Fruit fly (Drosophila melanogaster) whole organism, embryonic: ENCODE results near the gene CG31141.

ENCODE experiments used
- BtbVII ChIP-seq: fragments of 200-800 bp; sonication (Bioruptor generic); optimal IDR thresholded peaks from 3 replicates; lab custom pipeline; 2017; ENCODE audit warnings: missing biosample characterization, mild to moderate bottlenecking, missing genetic modification characterization
- CG10147 ChIP-seq: fragments of 200-800 bp; sonication (Bioruptor generic); optimal IDR thresholded peaks from 2 replicates; lab custom pipeline; 2019; ENCODE audit warnings: missing biosample characterization, mild to moderate bottlenecking, missing genetic modification characterization, moderate library complexity
- CG10543 ChIP-seq: fragments of 200-800 bp; sonication (Bioruptor generic); optimal IDR thresholded peaks from 3 replicates; lab custom pipeline; 2017; ENCODE audit warnings: missing biosample characterization, mild to moderate bottlenecking, missing genetic modification characterization, moderate library complexity
- CG11085 ChIP-seq: fragments of 200-800 bp; sonication (Bioruptor generic); IDR thresholded peaks from 2 replicates; pipeline ENCODE4 v1.3.6; 2022; ENCODE audit warnings: missing biosample characterization, missing genetic modification characterization
- CG11695 ChIP-seq: fragments of 200-800 bp; sonication (Bioruptor generic); IDR thresholded peaks from 3 replicates; pipeline ENCODE4 v1.3.6; 2022; ENCODE audit warnings: missing biosample characterization, missing genetic modification characterization
- CG12219 ChIP-seq: fragments of 200-800 bp; sonication (Bioruptor generic); optimal IDR thresholded peaks from 3 replicates; lab custom pipeline; 2018; ENCODE audit warnings: missing biosample characterization, mild to moderate bottlenecking, missing genetic modification characterization
- CG12236 ChIP-seq: fragments of 200-800 bp; sonication (Bioruptor generic); optimal IDR thresholded peaks from 2 replicates; lab custom pipeline; 2016; ENCODE audit warnings: missing biosample characterization, missing genetic modification characterization
- CG12769 ChIP-seq: fragments of 200-800 bp; sonication (Bioruptor generic); optimal IDR thresholded peaks from 2 replicates; lab custom pipeline; 2019; ENCODE audit warnings: missing biosample characterization, mild to moderate bottlenecking, missing genetic modification characterization, moderate library complexity
- CG14050 ChIP-seq: fragments of 200-800 bp; sonication (Bioruptor generic); IDR thresholded peaks from 3 replicates; pipeline ENCODE4 v1.3.6; 2022; ENCODE audit warnings: missing biosample characterization, missing genetic modification characterization
- CG14441 ChIP-seq: fragments of 200-800 bp; sonication (Bioruptor generic); IDR thresholded peaks from 2 replicates; pipeline ENCODE4 v1.3.6; 2022; ENCODE audit warnings: missing biosample characterization, missing genetic modification characterization
- CG14860 ChIP-seq: fragments of 200-800 bp; sonication (Bioruptor generic); IDR thresholded peaks from 3 replicates; pipeline ENCODE4 v1.3.6; 2022; ENCODE audit warnings: missing biosample characterization, missing genetic modification characterization; ENCODE audit not compliant: partially characterized antibody
- CG15073 ChIP-seq: fragments of 200-800 bp; sonication (Bioruptor generic); optimal IDR thresholded peaks from 2 replicates; lab custom pipeline; 2016; ENCODE audit warnings: missing biosample characterization, missing genetic modification characterization
- CG1602 ChIP-seq: fragments of 200-800 bp; sonication (Bioruptor generic); optimal IDR thresholded peaks from 3 replicates; lab custom pipeline; 2016; ENCODE audit warnings: missing biosample characterization, missing genetic modification characterization
- CG16815 ChIP-seq: fragments of 200-800 bp; sonication (Bioruptor generic); optimal IDR thresholded peaks from 3 replicates; lab custom pipeline; 2017; ENCODE audit warnings: missing biosample characterization, mild to moderate bottlenecking, missing genetic modification characterization
- CG17802 ChIP-seq: fragments of 200-800 bp; sonication (Bioruptor generic); optimal IDR thresholded peaks from 2 replicates; lab custom pipeline; 2018; ENCODE audit warnings: missing biosample characterization, mild to moderate bottlenecking, missing genetic modification characterization, moderate library complexity
- CG2202 ChIP-seq: fragments of 200-800 bp; sonication (Bioruptor generic); optimal IDR thresholded peaks from 2 replicates; lab custom pipeline; 2018; ENCODE audit warnings: missing biosample characterization, mild to moderate bottlenecking, missing genetic modification characterization
- CG33557 ChIP-seq: fragments of 200-800 bp; sonication (Bioruptor generic); optimal IDR thresholded peaks from 2 replicates; lab custom pipeline; 2019; ENCODE audit warnings: missing biosample characterization, mild to moderate bottlenecking, missing genetic modification characterization, moderate library complexity
- CG3838 ChIP-seq: fragments of 200-800 bp; sonication (Bioruptor generic); optimal IDR thresholded peaks from 3 replicates; lab custom pipeline; 2016; ENCODE audit warnings: missing biosample characterization, missing genetic modification characterization
- CG4424 ChIP-seq: fragments of 200-800 bp; sonication (Bioruptor generic); optimal IDR thresholded peaks from 3 replicates; lab custom pipeline; 2016; ENCODE audit warnings: missing biosample characterization, missing genetic modification characterization
- CG4707 ChIP-seq: fragments of 200-800 bp; sonication (Bioruptor generic); optimal IDR thresholded peaks from 2 replicates; lab custom pipeline; 2018; ENCODE audit warnings: missing biosample characterization, mild to moderate bottlenecking, missing genetic modification characterization, moderate library complexity
- CG7963 ChIP-seq: fragments of 200-800 bp; sonication (Bioruptor generic); IDR thresholded peaks from 3 replicates; pipeline ENCODE4 v1.3.6; 2022; ENCODE audit warnings: missing biosample characterization, missing genetic modification characterization; ENCODE audit not compliant: partially characterized antibody
- CG8281 ChIP-seq: fragments of 200-800 bp; sonication (Bioruptor generic); optimal IDR thresholded peaks from 2 replicates; lab custom pipeline; 2018; ENCODE audit warnings: missing biosample characterization, mild to moderate bottlenecking, missing genetic modification characterization, moderate library complexity
- CHES-1-like ChIP-seq: fragments of 200-800 bp; sonication (Bioruptor generic); optimal IDR thresholded peaks from 2 replicates; lab custom pipeline; 2016; ENCODE audit warnings: missing biosample characterization, missing genetic modification characterization
- Deaf1 ChIP-seq: fragments of 200-800 bp; optimal IDR thresholded peaks from 3 replicates; lab custom pipeline; 2019; ENCODE audit warnings: missing biosample characterization, mild to moderate bottlenecking, missing genetic modification characterization, moderate library complexity
- Dip2 ChIP-seq: fragments of 200-800 bp; sonication (Bioruptor generic); IDR thresholded peaks from 2 replicates; pipeline ENCODE4 v1.3.6; 2022; ENCODE audit warnings: missing biosample characterization, missing genetic modification characterization
- GATAe ChIP-seq: fragments of 200-800 bp; sonication (Bioruptor generic); conservative IDR thresholded peaks from 2 replicates; pipeline ENCODE4 v1.3.6; 2022; ENCODE audit warnings: missing biosample characterization, missing genetic modification characterization
- Hey ChIP-seq: fragments of 200-800 bp; sonication (Bioruptor generic); optimal IDR thresholded peaks from 3 replicates; lab custom pipeline; 2018; ENCODE audit warnings: missing biosample characterization, mild to moderate bottlenecking, missing genetic modification characterization
- Hr51 ChIP-seq, 2 experiments: fragments of 200-800 bp; sonication (Bioruptor generic); optimal IDR thresholded peaks; 2 replicates in 1 of 2; 3 replicates in 1 of 2; lab custom pipeline; 2016 to 2018; ENCODE audit warnings: missing biosample characterization in 2 of 2, missing genetic modification characterization in 2 of 2, mild to moderate bottlenecking in 1 of 2, moderate library complexity in 1 of 2
- Kr ChIP-seq: fragments of 200-800 bp; sonication (Bioruptor generic); optimal IDR thresholded peaks from 2 replicates; lab custom pipeline; 2017; ENCODE audit warnings: missing biosample characterization, mild to moderate bottlenecking, missing genetic modification characterization
- NfI ChIP-seq: fragments of 200-800 bp; sonication (Bioruptor generic); optimal IDR thresholded peaks from 3 replicates; lab custom pipeline; 2018; ENCODE audit warnings: missing biosample characterization, mild to moderate bottlenecking, missing genetic modification characterization, moderate library complexity
- Ptx1 ChIP-seq: fragments of 200-800 bp; sonication (Bioruptor generic); IDR thresholded peaks from 2 replicates; pipeline ENCODE4 v1.3.6; 2022; ENCODE audit warnings: missing biosample characterization, missing genetic modification characterization
- Rx ChIP-seq: fragments of 200-800 bp; sonication (Bioruptor generic); IDR thresholded peaks from 2 replicates; pipeline ENCODE4 v1.3.6; 2022; ENCODE audit warnings: missing biosample characterization, missing genetic modification characterization
- Sry-δ ChIP-seq: fragments of 200-800 bp; sonication (Bioruptor generic); optimal IDR thresholded peaks from 2 replicates; lab custom pipeline; 2016; ENCODE audit warnings: missing biosample characterization, missing genetic modification characterization
- Xrp1 ChIP-seq: fragments of 200-800 bp; sonication (Bioruptor generic); IDR thresholded peaks from 2 replicates; pipeline ENCODE4 v1.3.6; 2022; ENCODE audit warnings: missing biosample characterization, missing genetic modification characterization
- bowl ChIP-seq: fragments of 200-800 bp; sonication (Bioruptor generic); IDR thresholded peaks from 2 replicates; pipeline ENCODE4 v1.3.6; 2022; ENCODE audit warnings: missing biosample characterization, missing genetic modification characterization
- crol ChIP-seq: fragments of 200-800 bp; sonication (Bioruptor generic); IDR thresholded peaks from 2 replicates; pipeline ENCODE4 v1.3.6; 2022; ENCODE audit warnings: missing biosample characterization, missing genetic modification characterization
- dan ChIP-seq: fragments of 200-800 bp; sonication (Bioruptor generic); IDR thresholded peaks from 2 replicates; pipeline ENCODE4 v1.3.6; 2022; ENCODE audit warnings: missing biosample characterization, missing genetic modification characterization
- en ChIP-seq: fragments of 200-800 bp; sonication (Bioruptor generic); optimal IDR thresholded peaks from 2 replicates; lab custom pipeline; 2016; ENCODE audit warnings: missing biosample characterization, missing genetic modification characterization
- grau ChIP-seq: fragments of 200-800 bp; optimal IDR thresholded peaks from 3 replicates; lab custom pipeline; 2019; ENCODE audit warnings: missing biosample characterization, mild to moderate bottlenecking, missing genetic modification characterization, moderate library complexity
- hb ChIP-seq: fragments of 200-800 bp; sonication (Bioruptor generic); IDR thresholded peaks from 3 replicates; pipeline ENCODE4 v1.3.6; 2022; ENCODE audit warnings: missing biosample characterization, missing genetic modification characterization; ENCODE audit not compliant: partially characterized antibody
- klu ChIP-seq: fragments of 200-800 bp; sonication (Bioruptor generic); IDR thresholded peaks from 2 replicates; pipeline ENCODE4 v1.3.6; 2022; ENCODE audit warnings: missing biosample characterization, missing genetic modification characterization
- nau ChIP-seq: fragments of 200-800 bp; sonication (Bioruptor generic); optimal IDR thresholded peaks from 3 replicates; lab custom pipeline; 2017; ENCODE audit warnings: missing biosample characterization, mild to moderate bottlenecking, missing genetic modification characterization, missing genetic modification reagents
- oc ChIP-seq: fragments of 200-800 bp; sonication (Bioruptor generic); optimal IDR thresholded peaks from 2 replicates; lab custom pipeline; 2018; ENCODE audit warnings: missing biosample characterization, mild to moderate bottlenecking, missing genetic modification characterization, moderate library complexity
- pan ChIP-seq, 4 experiments: fragments of >200 bp in 3 of 4; fragments of 200-800 bp in 1 of 4; sonication (Bioruptor generic) in 1 of 4; optimal IDR thresholded peaks in 3 of 4; IDR thresholded peaks in 1 of 4; 2 replicates each; pipeline versions ENCODE4 v1.3.6 to Lab custom; 2017 to 2022; ENCODE audit warnings: missing biosample characterization in 2 of 4, missing genetic modification characterization in 2 of 4, mixed read lengths in 1 of 4
- pb ChIP-seq: fragments of 200-800 bp; sonication (Bioruptor generic); optimal IDR thresholded peaks from 3 replicates; lab custom pipeline; 2016; ENCODE audit warnings: missing biosample characterization, missing genetic modification characterization
- pfk ChIP-seq: fragments of 200-800 bp; sonication (Bioruptor generic); optimal IDR thresholded peaks from 2 replicates; lab custom pipeline; 2018; ENCODE audit warnings: missing biosample characterization, mild to moderate bottlenecking, missing genetic modification characterization, moderate library complexity
- pita ChIP-seq: fragments of 200-800 bp; sonication (Bioruptor generic); optimal IDR thresholded peaks from 2 replicates; lab custom pipeline; 2017; ENCODE audit warnings: missing biosample characterization, mild to moderate bottlenecking, missing genetic modification characterization
- ro ChIP-seq: fragments of 200-800 bp; sonication (Bioruptor generic); IDR thresholded peaks from 2 replicates; pipeline ENCODE4 v1.3.6; 2022; ENCODE audit warnings: missing biosample characterization, missing genetic modification characterization
- sens ChIP-seq: fragments of 200-800 bp; sonication (Bioruptor generic); peaks from one replicate; lab custom pipeline; 2016; ENCODE audit warnings: missing biosample characterization, missing genetic modification characterization
- shn ChIP-seq: fragments of 200-800 bp; sonication (Bioruptor generic); optimal IDR thresholded peaks from 3 replicates; lab custom pipeline; 2016; ENCODE audit warnings: missing biosample characterization, missing genetic modification characterization
- yki ChIP-seq: fragments of >200 bp; optimal IDR thresholded peaks from 3 replicates; lab custom pipeline; 2018

Gene CG31141

dm6 chr3R:23919366-23919765, 3.7 kb upstream of the CG31141 start (continued):
- TF ChIP-seq CG1602 (GFP tag; lab: Kevin White, UChicago) = no peak
- TF ChIP-seq BtbVII (GFP tag; lab: Kevin White, UChicago) = peak; percentile 83
- TF ChIP-seq Dip2 = no peak
- TF ChIP-seq CG4707 = peak; percentile 32
- TF ChIP-seq CG10147 (GFP tag; lab: Kevin White, UChicago) = peak; percentile 19
- TF ChIP-seq CG14050 (GFP tag; lab: Robert Waterston, UW) = no peak
- no peak for TF ChIP-seq pb (GFP tag; lab: Kevin White, UChicago)
- TF ChIP-seq dan (GFP tag; lab: Robert Waterston, UW) = no peak
- TF ChIP-seq klu (GFP tag; lab: Robert Waterston, UW) = no peak
- no peak for TF ChIP-seq oc (tag; lab: Kevin White, UChicago)
- peak; percentile 40; the same call in 1 of the 3 replicates for TF ChIP-seq CG11695 (GFP tag; lab: Robert Waterston, UW)
- no peak for TF ChIP-seq CG16815 (GFP tag; lab: Kevin White, UChicago)
- TF ChIP-seq hb (GFP tag; lab: Robert Waterston, UW) = no peak
- TF ChIP-seq CG12769 (tag; lab: Kevin White, UChicago) = peak; percentile 56
- no peak for TF ChIP-seq CG11085 (GFP tag; lab: Robert Waterston, UW)
- TF ChIP-seq nau (GFP tag; lab: Kevin White, UChicago) = peak; percentile 79
- no peak for TF ChIP-seq pan (optimal IDR thresholded peaks at IDR 0.05; lab: Kevin White, UChicago)
- peak in 1 of 2 experiments; percentile 54 for TF ChIP-seq pan (GFP tag; optimal IDR thresholded peaks at IDR 0.05 in 1 of 2, IDR thresholded peaks at IDR 0.05 in 1 of 2)
- no peak for TF ChIP-seq pfk (GFP tag; lab: Kevin White, UChicago)
- peak; percentile 76 for TF ChIP-seq CG10543 (GFP tag; lab: Kevin White, UChicago)
- no peak for TF ChIP-seq Sry-δ (GFP tag; lab: Kevin White, UChicago)
- TF ChIP-seq CG7963 (GFP tag; lab: Robert Waterston, UW) = no peak
- TF ChIP-seq CG2202 = no peak
- TF ChIP-seq sens (GFP tag; lab: Kevin White, UChicago) = no peak
- TF ChIP-seq Hr51 (GFP tag; optimal IDR thresholded peaks at IDR 0.05; lab: Kevin White, UChicago) = peak in 1 of 2 experiments; percentile 25
- no peak for TF ChIP-seq GATAe (GFP tag; lab: Robert Waterston, UW)
- TF ChIP-seq en (GFP tag; lab: Kevin White, UChicago) = no peak
- peak; percentile 78 for TF ChIP-seq crol (GFP tag; lab: Robert Waterston, UW)
- TF ChIP-seq CG12219 (GFP tag; lab: Kevin White, UChicago) = peak; percentile 56
- no peak for TF ChIP-seq grau (tag; lab: Kevin White, UChicago)
- TF ChIP-seq CG15073 (GFP tag; lab: Kevin White, UChicago) = no peak
- TF ChIP-seq CG12236 (GFP tag; lab: Kevin White, UChicago) = no peak
- no peak for TF ChIP-seq CHES-1-like (GFP tag; lab: Kevin White, UChicago)
- no peak for TF ChIP-seq Ptx1 (GFP tag; lab: Robert Waterston, UW)
- TF ChIP-seq CG8281 (tag; lab: Kevin White, UChicago) = no peak
- no peak for TF ChIP-seq CG14860 (GFP tag; lab: Robert Waterston, UW)
- TF ChIP-seq CG33557 (GFP tag; lab: Kevin White, UChicago) = no peak
- TF ChIP-seq pita = no peak
- TF ChIP-seq ro (GFP tag; lab: Robert Waterston, UW) = no peak
- TF ChIP-seq Xrp1 = peak; percentile 41
- TF ChIP-seq Deaf1 (tag; lab: Kevin White, UChicago) = no peak
- 0 out of 2 replicates have a peak, but pooled peaks have one; percentile 9 for TF ChIP-seq Rx
- peak; percentile 41 for TF ChIP-seq NfI (GFP tag; lab: Kevin White, UChicago)
- no peak for TF ChIP-seq CG4424 (GFP tag; lab: Kevin White, UChicago)
- no peak for TF ChIP-seq shn
- TF ChIP-seq CG3838 (GFP tag; lab: Kevin White, UChicago) = no peak
- no peak for TF ChIP-seq yki (lab: Kevin White, UChicago)
- TF ChIP-seq CG17802 (tag; lab: Kevin White, UChicago) = no peak
- TF ChIP-seq CG14441 (GFP tag; lab: Robert Waterston, UW) = no peak
- peak; percentile 17 for TF ChIP-seq Hey (tag; lab: Kevin White, UChicago)
- peak; percentile 45 for TF ChIP-seq Kr (GFP tag; lab: Kevin White, UChicago)
- no peak for TF ChIP-seq bowl (GFP tag; lab: Robert Waterston, UW)
